Worm (Caenorhabditis elegans) whole organism, L1 larva: ENCODE measurements around the gene nlp-22.

Experiments used
- C04F5.9 ChIP-seq: sonication (generic microtip); optimal IDR thresholded peaks from 2 replicates; lab custom pipeline; 2016; ENCODE audit warnings: missing genetic modification characterization, missing compliant biosample characterization
- C16A3.4 ChIP-seq: fragments of 150-350 bp; optimal IDR thresholded peaks from 2 replicates; lab custom pipeline; 2014; ENCODE audit warnings: missing biosample characterization, missing genetic modification characterization
- C34B4.2 ChIP-seq: sonication (generic microtip); optimal IDR thresholded peaks from 2 replicates; lab custom pipeline; 2017; ENCODE audit warnings: mild to moderate bottlenecking, missing genetic modification characterization, missing compliant biosample characterization
- alr-1 ChIP-seq: fragments of 200-800 bp; sonication (Bioruptor generic); optimal IDR thresholded peaks from 2 replicates; lab custom pipeline; 2018; ENCODE audit warnings: borderline replicate concordance, mild to moderate bottlenecking, missing genetic modification characterization, missing compliant biosample characterization
- aly-2 ChIP-seq: fragments of 150-350 bp; optimal IDR thresholded peaks from 2 replicates; lab custom pipeline; 2014; ENCODE audit warnings: missing biosample characterization, missing genetic modification characterization
- ceh-82 ChIP-seq, 3 experiments: fragments of 150-350 bp in 1 of 3; sonication (generic microtip) in 2 of 3; optimal IDR thresholded peaks; 2 replicates each; lab custom pipeline; 2014 to 2017; ENCODE audit warnings: missing biosample characterization in 3 of 3, missing genetic modification characterization in 3 of 3
- ceh-88 ChIP-seq: fragments of 200-800 bp; sonication (Bioruptor generic); IDR thresholded peaks from 2 replicates; pipeline ENCODE4 v1.3.6; 2022; ENCODE audit warnings: missing genetic modification characterization, missing compliant biosample characterization
- ceh-90 ChIP-seq: sonication (generic microtip); optimal IDR thresholded peaks from 2 replicates; lab custom pipeline; 2016; ENCODE audit warnings: missing genetic modification characterization, missing compliant biosample characterization
- dsc-1 ChIP-seq: sonication (generic microtip); optimal IDR thresholded peaks from 2 replicates; lab custom pipeline; 2016; ENCODE audit warnings: mild to moderate bottlenecking, missing genetic modification characterization, missing compliant biosample characterization
- efl-3 ChIP-seq: fragments of 200-800 bp; sonication (Bioruptor generic); optimal IDR thresholded peaks from 2 replicates; lab custom pipeline; 2018; ENCODE audit warnings: mild to moderate bottlenecking, missing genetic modification characterization, missing compliant biosample characterization
- egl-13 ChIP-seq: sonication (generic microtip); optimal IDR thresholded peaks from 2 replicates; lab custom pipeline; 2016; ENCODE audit warnings: missing genotype, missing genetic modification reagents, missing genetic modification characterization, missing compliant biosample characterization
- elt-2 ChIP-seq: sonication (generic microtip); optimal IDR thresholded peaks from 2 replicates; lab custom pipeline; 2016; ENCODE audit warnings: missing genetic modification characterization, mild to moderate bottlenecking, inconsistent platforms, missing compliant biosample characterization, missing genetic modification reagents
- elt-3 ChIP-seq, 6 experiments: fragments of 150-350 bp in 1 of 6; sonication (generic microtip); optimal IDR thresholded peaks; 2 replicates each; lab custom pipeline; 2017 to 2018; ENCODE audit warnings: missing biosample characterization in 6 of 6, missing genetic modification characterization in 6 of 6, inconsistent platforms in 1 of 6
- ets-5 ChIP-seq: fragments of 200-800 bp; sonication (Bioruptor generic); IDR thresholded peaks from 2 replicates; pipeline ENCODE4 v1.3.6; 2022; ENCODE audit warnings: missing genetic modification characterization, missing compliant biosample characterization
- fkh-10 ChIP-seq: sonication (generic microtip); optimal IDR thresholded peaks from 2 replicates; lab custom pipeline; 2017; ENCODE audit warnings: missing biosample characterization, missing genetic modification reagents, missing genetic modification characterization
- fkh-4 ChIP-seq: sonication (generic microtip); optimal IDR thresholded peaks from 2 replicates; lab custom pipeline; 2016; ENCODE audit warnings: missing compliant biosample characterization, missing genetic modification characterization, borderline replicate concordance
- fkh-8 ChIP-seq: sonication (generic microtip); optimal IDR thresholded peaks from 2 replicates; lab custom pipeline; 2016; ENCODE audit warnings: mild to moderate bottlenecking, missing genetic modification characterization, missing compliant biosample characterization
- fos-1 ChIP-seq: fragments of 150-350 bp; optimal IDR thresholded peaks from 2 replicates; lab custom pipeline; 2014; ENCODE audit warnings: missing biosample characterization, missing genetic modification characterization
- grh-1 ChIP-seq: fragments of 200-800 bp; sonication (Bioruptor generic); IDR thresholded peaks from 2 replicates; pipeline ENCODE4 v1.3.6; 2022; ENCODE audit warnings: missing genetic modification reagents, missing genetic modification characterization, missing compliant biosample characterization
- hlh-4 ChIP-seq: sonication (generic microtip); optimal IDR thresholded peaks from 2 replicates; lab custom pipeline; 2016; ENCODE audit warnings: mild to moderate bottlenecking, missing genetic modification characterization, missing compliant biosample characterization
- irx-1 ChIP-seq: sonication (generic microtip); optimal IDR thresholded peaks from 2 replicates; lab custom pipeline; 2016; ENCODE audit warnings: missing genetic modification characterization, missing compliant biosample characterization
- isw-1 ChIP-seq: fragments of 200-800 bp; sonication (Bioruptor generic); IDR thresholded peaks from 2 replicates; pipeline ENCODE4 v1.3.6; 2022; ENCODE audit warnings: missing genetic modification characterization, missing compliant biosample characterization
- jun-1 ChIP-seq: fragments of 150-350 bp; optimal IDR thresholded peaks from 2 replicates; lab custom pipeline; 2014; ENCODE audit warnings: missing biosample characterization, missing genetic modification reagents, missing genetic modification characterization
- lin-35 ChIP-seq, 2 experiments: fragments of 150-350 bp; optimal IDR thresholded peaks; 2 replicates each; lab custom pipeline; 2014; ENCODE audit warnings: missing biosample characterization in 2 of 2, missing genetic modification characterization in 2 of 2, missing genetic modification reagents in 2 of 2
- lin-39 ChIP-seq: fragments of 150-350 bp; optimal IDR thresholded peaks from 2 replicates; lab custom pipeline; 2014; ENCODE audit warnings: missing biosample characterization, missing genetic modification reagents, missing genetic modification characterization
- lsy-2 ChIP-seq, 2 experiments: fragments of 150-350 bp; optimal IDR thresholded peaks; 2 replicates each; lab custom pipeline; 2014; ENCODE audit warnings: missing biosample characterization in 2 of 2, missing genetic modification characterization in 2 of 2
- mab-9 ChIP-seq: fragments of 200-800 bp; sonication (Bioruptor generic); IDR thresholded peaks from 2 replicates; pipeline ENCODE4 v1.3.6; 2022; ENCODE audit warnings: missing genetic modification reagents, missing genetic modification characterization, missing compliant biosample characterization
- mdl-1 ChIP-seq, 2 experiments: fragments of 150-350 bp; optimal IDR thresholded peaks; 2 replicates each; lab custom pipeline; 2014 to 2017; ENCODE audit warnings: missing biosample characterization in 2 of 2, missing genetic modification characterization in 2 of 2, inconsistent platforms in 1 of 2
- mep-1 ChIP-seq: fragments of 150-350 bp; optimal IDR thresholded peaks from 2 replicates; lab custom pipeline; 2014; ENCODE audit warnings: missing biosample characterization, missing genetic modification characterization
- nhr-11 ChIP-seq: fragments of 150-350 bp; optimal IDR thresholded peaks from 2 replicates; lab custom pipeline; 2014; ENCODE audit warnings: missing biosample characterization, missing genetic modification characterization
- nhr-12 ChIP-seq: sonication (generic microtip); optimal IDR thresholded peaks from 2 replicates; lab custom pipeline; 2017; ENCODE audit warnings: missing biosample characterization, missing genetic modification characterization
- nhr-19 ChIP-seq: fragments of 200-800 bp; sonication (Bioruptor generic); conservative IDR thresholded peaks from 2 replicates; pipeline ENCODE4 v1.3.6; 2022; ENCODE audit warnings: missing genetic modification characterization, missing compliant biosample characterization
- nhr-20 ChIP-seq: sonication (generic microtip); optimal IDR thresholded peaks from 2 replicates; lab custom pipeline; 2016; ENCODE audit warnings: mild to moderate bottlenecking, missing genetic modification characterization, missing compliant biosample characterization
- nhr-237 ChIP-seq: fragments of 150-350 bp; optimal IDR thresholded peaks from 2 replicates; lab custom pipeline; 2014; ENCODE audit warnings: missing biosample characterization, missing genetic modification characterization
- nhr-28 ChIP-seq: fragments of 150-350 bp; optimal IDR thresholded peaks from 2 replicates; lab custom pipeline; 2014; ENCODE audit warnings: missing biosample characterization, missing genetic modification characterization
- nhr-47 ChIP-seq: sonication (generic microtip); optimal IDR thresholded peaks from 2 replicates; lab custom pipeline; 2016; ENCODE audit warnings: mild to moderate bottlenecking, missing genetic modification characterization, moderate library complexity, missing compliant biosample characterization
- nhr-76 ChIP-seq: sonication (generic microtip); optimal IDR thresholded peaks from 2 replicates; lab custom pipeline; 2017; ENCODE audit warnings: missing biosample characterization, missing genetic modification characterization
- nhr-77 ChIP-seq: fragments of 150-350 bp; optimal IDR thresholded peaks from 2 replicates; lab custom pipeline; 2014; ENCODE audit warnings: missing biosample characterization, missing genetic modification characterization
- nhr-90 ChIP-seq: sonication (generic microtip); optimal IDR thresholded peaks from 2 replicates; lab custom pipeline; 2016; ENCODE audit warnings: mild to moderate bottlenecking, missing genetic modification characterization, missing compliant biosample characterization; ENCODE audit not compliant: poor library complexity
- pax-3 ChIP-seq: fragments of 200-800 bp; sonication (Bioruptor generic); optimal IDR thresholded peaks from 2 replicates; lab custom pipeline; 2018; ENCODE audit warnings: mild to moderate bottlenecking, missing genetic modification characterization, moderate library complexity, missing compliant biosample characterization
- rnt-1 ChIP-seq: sonication (generic microtip); optimal IDR thresholded peaks from 2 replicates; lab custom pipeline; 2016; ENCODE audit warnings: mild to moderate bottlenecking, missing genetic modification characterization, moderate library complexity, missing compliant biosample characterization
- skn-1 ChIP-seq: fragments of 150-350 bp; optimal IDR thresholded peaks from 2 replicates; lab custom pipeline; 2014; ENCODE audit warnings: missing biosample characterization, missing genetic modification characterization
- snpc-4 ChIP-seq: fragments of 150-350 bp; optimal IDR thresholded peaks from 2 replicates; lab custom pipeline; 2014; ENCODE audit warnings: missing biosample characterization, missing genetic modification characterization
- snu-23 ChIP-seq: sonication (generic microtip); optimal IDR thresholded peaks from 2 replicates; lab custom pipeline; 2016; ENCODE audit warnings: missing genetic modification characterization, missing compliant biosample characterization
- sptf-1 ChIP-seq: fragments of 150-350 bp; optimal IDR thresholded peaks from 2 replicates; lab custom pipeline; 2014; ENCODE audit warnings: missing biosample characterization, missing genetic modification characterization
- sup-37 ChIP-seq: fragments of 200-800 bp; sonication (Bioruptor generic); optimal IDR thresholded peaks from 2 replicates; lab custom pipeline; 2018; ENCODE audit warnings: mild to moderate bottlenecking, missing genetic modification characterization, missing compliant biosample characterization
- tbx-2 ChIP-seq: sonication (generic microtip); optimal IDR thresholded peaks from 2 replicates; lab custom pipeline; 2016; ENCODE audit warnings: missing genetic modification characterization, missing compliant biosample characterization
- unc-62 ChIP-seq: fragments of 150-350 bp; optimal IDR thresholded peaks from 2 replicates; lab custom pipeline; 2014; ENCODE audit warnings: missing biosample characterization, missing genetic modification reagents, missing genetic modification characterization
- xbp-1 ChIP-seq: sonication (generic microtip); optimal IDR thresholded peaks from 2 replicates; lab custom pipeline; 2016; ENCODE audit warnings: missing genetic modification characterization, missing compliant biosample characterization
- zip-4 ChIP-seq: fragments of 200-800 bp; sonication (Bioruptor generic); optimal IDR thresholded peaks from 2 replicates; lab custom pipeline; 2018; ENCODE audit warnings: mild to moderate bottlenecking, missing genetic modification characterization, moderate library complexity, missing compliant biosample characterization
- ztf-11 ChIP-seq, 2 experiments: sonication (generic microtip); optimal IDR thresholded peaks; 2 replicates each; lab custom pipeline; 2016 to 2017; ENCODE audit warnings: missing genetic modification characterization in 2 of 2, missing biosample characterization in 1 of 2, missing compliant biosample characterization in 1 of 2
- ztf-4 ChIP-seq: fragments of 150-350 bp; optimal IDR thresholded peaks from 2 replicates; lab custom pipeline; 2014; ENCODE audit warnings: missing biosample characterization, missing genetic modification characterization

Gene nlp-22

DNA sequence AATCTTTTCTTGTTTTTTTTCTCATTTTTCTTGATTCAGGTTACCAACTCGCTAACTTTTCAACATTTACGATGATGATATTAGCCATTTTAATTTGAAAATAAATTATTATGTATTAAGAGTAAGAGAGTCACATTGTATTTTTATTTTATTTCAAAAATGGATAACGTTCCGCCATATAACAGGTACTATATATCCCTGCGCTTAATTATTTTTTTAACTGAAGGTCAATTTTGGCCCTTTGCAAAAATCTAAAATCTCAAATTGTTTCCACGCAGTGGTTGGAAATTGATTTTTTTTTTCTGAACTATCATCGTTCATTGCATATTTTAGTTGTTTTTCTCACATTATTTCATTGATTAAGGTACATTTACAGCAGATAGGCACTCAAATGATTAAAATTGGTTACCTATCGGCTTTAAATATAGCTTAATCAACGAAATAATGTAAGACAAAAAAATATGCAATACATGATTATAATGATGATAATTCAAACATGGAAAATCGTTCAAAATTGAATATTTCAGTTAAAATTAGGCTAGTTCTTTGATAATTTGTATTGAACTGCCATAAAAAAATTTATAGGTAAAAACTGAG, 22.9 kb upstream of the nlp-22 start:
- TF ChIP-seq nhr-47 (peak; percentile 96), aly-2 (tag; lab: Kevin White, UChicago) (peak; percentile 50), snpc-4 (tag; lab: Kevin White, UChicago) (peak; percentile 67), skn-1 (tag; lab: Kevin White, UChicago) (peak; percentile 99), irx-1 (tag; lab: Kevin White, UChicago) (peak; percentile 85), ceh-88 (GFP tag; lab: Robert Waterston, UW) (peak; percentile 81), ets-5 (no peak), fkh-8 (tag; lab: Kevin White, UChicago) (peak; percentile 89), ceh-82 (tag; optimal IDR thresholded peaks at IDR 0.05; lab: Kevin White, UChicago) (peak; percentile 52 to 85 (median 81)), C16A3.4 (peak; percentile 85), mab-9 (GFP tag; lab: Robert Waterston, UW) (peak; percentile 69; the same call in 1 of the 2 replicates), C04F5.9 (tag; lab: Kevin White, UChicago) (peak; percentile 38), sup-37 (peak; percentile 31), isw-1 (GFP tag; lab: Robert Waterston, UW) (peak; percentile 48), nhr-28 (tag; lab: Kevin White, UChicago) (peak; percentile 46), dsc-1 (peak; percentile 59), zip-4 (GFP tag; lab: Kevin White, UChicago) (peak; percentile 65), tbx-2 (peak; percentile 83), nhr-76 (tag; lab: Kevin White, UChicago) (no peak), fkh-10 (peak; percentile 78), unc-62 (GFP tag; lab: Kevin White, UChicago) (no peak), elt-2 (tag; lab: Kevin White, UChicago) (peak; percentile 67), mdl-1 (tag; optimal IDR thresholded peaks at IDR 0.05; lab: Kevin White, UChicago) (peak in 1 of 2 experiments; percentile 23), nhr-20 (tag; lab: Kevin White, UChicago) (peak; percentile 87), efl-3 (GFP tag; lab: Kevin White, UChicago) (peak; percentile 72), C34B4.2 (no peak), ztf-4 (tag; lab: Kevin White, UChicago) (peak; percentile 81), nhr-237 (tag; lab: Kevin White, UChicago) (peak; percentile 90), nhr-19 (GFP tag; lab: Robert Waterston, UW) (peak; percentile 88), nhr-90 (tag; lab: Kevin White, UChicago) (peak; percentile 97), jun-1 (tag; lab: Kevin White, UChicago) (peak; percentile 94), xbp-1 (tag; lab: Kevin White, UChicago) (peak; percentile 73), egl-13 (tag; lab: Kevin White, UChicago) (peak; percentile 61), fos-1 (tag; lab: Kevin White, UChicago) (peak; percentile 78), mep-1 (peak; percentile 94), ceh-90 (no peak), snu-23 (peak; percentile 95), fkh-4 (tag; lab: Kevin White, UChicago) (no peak), nhr-77 (tag; lab: Kevin White, UChicago) (peak; percentile 85), rnt-1 (tag; lab: Kevin White, UChicago) (peak; percentile 68), ztf-11 (tag; optimal IDR thresholded peaks at IDR 0.05; lab: Kevin White, UChicago) (peak in 1 of 2 experiments; percentile 50), hlh-4 (tag; lab: Kevin White, UChicago) (no peak), sptf-1 (tag; lab: Kevin White, UChicago) (no peak), nhr-11 (tag; lab: Kevin White, UChicago) (peak; percentile 96), elt-3 (tag; optimal IDR thresholded peaks at IDR 0.05; lab: Kevin White, UChicago) (peak in 5 of 6 experiments; percentile 32 to 96 (median 77)), lsy-2 (tag; optimal IDR thresholded peaks at IDR 0.05; lab: Kevin White, UChicago) (peak; percentile 87 to 88), lin-35 (GFP tag; optimal IDR thresholded peaks at IDR 0.05; lab: Kevin White, UChicago) (peak; percentile 24 to 81), nhr-12 (tag; lab: Kevin White, UChicago) (peak; percentile 44), pax-3 (tag; lab: Kevin White, UChicago) (peak; percentile 71), alr-1 (no peak), lin-39 (peak; percentile 86), grh-1 (peak; percentile 82)
